Worm (Caenorhabditis elegans): ENCODE data around the gene F26D11.2.

F26D11.2 gene

ce11 chrV:7980370-7980987 is 21.4 kb downstream of the F26D11.2 start:
- TF ChIP-seq unc-30 (tag; optimal IDR thresholded peaks at IDR 0.05) (no peak), nhr-76 (tag; optimal IDR thresholded peaks at IDR 0.05) (no peak), ceh-82 (tag; optimal IDR thresholded peaks at IDR 0.05) (peak in 1 of 3 experiments; percentile 7), efl-1 (optimal IDR thresholded peaks at IDR 0.05) (no peak), efl-1 (GFP tag; optimal IDR thresholded peaks at IDR 0.05 in 1 of 2) (peak in 1 of 2 experiments; percentile 48), ets-5 (GFP tag; IDR thresholded peaks at IDR 0.05) (no peak), lin-14 (GFP tag; optimal IDR thresholded peaks at IDR 0.05) (peak; percentile 89), sptf-1 (tag; optimal IDR thresholded peaks at IDR 0.05) (no peak), hpl-2 (GFP tag; optimal IDR thresholded peaks at IDR 0.05) (no peak), fkh-10 (GFP tag; optimal IDR thresholded peaks at IDR 0.05) (peak; percentile 65), nhr-28 (tag; optimal IDR thresholded peaks at IDR 0.05) (no peak), efl-3 (GFP tag; optimal IDR thresholded peaks at IDR 0.05) (no peak), blmp-1 (tag; optimal IDR thresholded peaks at IDR 0.05) (peak; percentile 46), nhr-71 (tag; optimal IDR thresholded peaks at IDR 0.05) (peak; percentile 24), fkh-4 (tag; optimal IDR thresholded peaks at IDR 0.05; ENCODE audit: borderline replicate concordance) (no peak), ama-1 (optimal IDR thresholded peaks at IDR 0.05) (no peak), lin-39 (tag; optimal IDR thresholded peaks at IDR 0.05) (no peak), skn-1 (tag; optimal IDR thresholded peaks at IDR 0.05) (peak; percentile 18), unc-130 (tag; optimal IDR thresholded peaks at IDR 0.05) (no peak), sox-4 (tag; optimal IDR thresholded peaks at IDR 0.05) (no peak), nhr-12 (tag; optimal IDR thresholded peaks at IDR 0.05) (no peak), aha-1 (tag; optimal IDR thresholded peaks at IDR 0.05) (no peak), nhr-11 (tag; optimal IDR thresholded peaks at IDR 0.05) (no peak), hlh-4 (tag; optimal IDR thresholded peaks at IDR 0.05) (no peak), isw-1 (GFP tag; IDR thresholded peaks at IDR 0.05) (no peak), swsn-7 (tag; optimal IDR thresholded peaks at IDR 0.05) (no peak), Y116A8C.19 (tag; optimal IDR thresholded peaks at IDR 0.05; ENCODE audit: borderline replicate concordance) (no peak), mef-2 (tag; optimal IDR thresholded peaks at IDR 0.05) (no peak), pqm-1 (tag; optimal IDR thresholded peaks at IDR 0.05) (no peak), vab-15 (tag; optimal IDR thresholded peaks at IDR 0.05) (no peak), ceh-63 (GFP tag; optimal IDR thresholded peaks at IDR 0.05) (no peak), mdl-1 (tag; optimal IDR thresholded peaks at IDR 0.05) (no peak), pag-3 (tag; optimal IDR thresholded peaks at IDR 0.05; ENCODE audit: borderline replicate concordance, insufficient read depth) (no peak), pax-3 (tag; optimal IDR thresholded peaks at IDR 0.05) (no peak), F16B12.6 (tag; optimal IDR thresholded peaks at IDR 0.05) (no peak), sup-37 (GFP tag; optimal IDR thresholded peaks at IDR 0.05) (no peak), ztf-4 (tag; optimal IDR thresholded peaks at IDR 0.05) (no peak), mab-9 (GFP tag; IDR thresholded peaks at IDR 0.05) (no peak), nhr-85 (tag) (no peak), lin-13 (GFP tag; optimal IDR thresholded peaks at IDR 0.05) (no peak), tlp-1 (tag; optimal IDR thresholded peaks at IDR 0.05) (no peak), dpl-1 (GFP tag; optimal IDR thresholded peaks at IDR 0.05) (peak in 1 of 3 experiments; percentile 1), lir-3 (tag; optimal IDR thresholded peaks at IDR 0.05; ENCODE audit: poor library complexity) (no peak), nhr-19 (GFP tag; conservative IDR thresholded peaks at IDR 0.05) (no peak), unc-62 (GFP tag; optimal IDR thresholded peaks at IDR 0.05) (no peak), ceh-90 (tag; optimal IDR thresholded peaks at IDR 0.05) (no peak), egl-27 (tag; optimal IDR thresholded peaks at IDR 0.05) (peak in 1 of 2 experiments; percentile 2), nhr-90 (tag; optimal IDR thresholded peaks at IDR 0.05; ENCODE audit: poor library complexity) (no peak), C16A3.4 (tag; optimal IDR thresholded peaks at IDR 0.05) (no peak), alr-1 (tag; optimal IDR thresholded peaks at IDR 0.05; ENCODE audit: borderline replicate concordance) (no peak), lsy-2 (tag; optimal IDR thresholded peaks at IDR 0.05) (peak; percentile 18 to 42), nhr-237 (tag; optimal IDR thresholded peaks at IDR 0.05) (no peak), dsc-1 (tag; optimal IDR thresholded peaks at IDR 0.05) (peak; percentile 26)

Data from whole organism, L1 larva.